Worm (Caenorhabditis elegans) whole organism, L4 larva: ENCODE results near the gene swan-1.

ENCODE experiments used
- F10B5.3 ChIP-seq: sonication (generic microtip); optimal IDR thresholded peaks from 2 replicates; lab custom pipeline; 2016; ENCODE audit warnings: mild to moderate bottlenecking, missing genetic modification characterization, missing compliant biosample characterization
- ama-1 ChIP-seq: fragments of 150-350 bp; optimal IDR thresholded peaks from 2 replicates; lab custom pipeline; 2014; ENCODE audit warnings: inconsistent platforms, mixed read lengths
- arid-1 ChIP-seq: fragments of 200-800 bp; sonication (Bioruptor generic); conservative IDR thresholded peaks from 2 replicates; pipeline ENCODE4 v1.3.6; 2022; ENCODE audit warnings: missing genetic modification reagents, missing genetic modification characterization, missing compliant biosample characterization
- cey-2 ChIP-seq: sonication (generic microtip); optimal IDR thresholded peaks from 3 replicates; lab custom pipeline; 2017; ENCODE audit warnings: missing genetic modification characterization, mild to moderate bottlenecking, missing compliant biosample characterization, antibody characterized with exemption, borderline replicate concordance; ENCODE audit not compliant: insufficient read depth
- daf-8 ChIP-seq: fragments of 200-800 bp; sonication (Bioruptor generic); IDR thresholded peaks from 2 replicates; pipeline ENCODE4 v1.3.6; 2022; ENCODE audit warnings: missing genetic modification characterization, missing compliant biosample characterization
- dmd-6 ChIP-seq: fragments of 200-800 bp; sonication (Bioruptor generic); IDR thresholded peaks from 2 replicates; pipeline ENCODE4 v1.3.6; 2022; ENCODE audit warnings: missing genetic modification reagents, missing genetic modification characterization, missing compliant biosample characterization
- dmd-8 ChIP-seq: fragments of 200-800 bp; sonication (Bioruptor generic); IDR thresholded peaks from 2 replicates; pipeline ENCODE4 v1.3.6; 2022; ENCODE audit warnings: missing genetic modification characterization, missing compliant biosample characterization
- dpl-1 ChIP-seq: fragments of 150-350 bp; optimal IDR thresholded peaks from 2 replicates; lab custom pipeline; 2014; ENCODE audit warnings: missing biosample characterization, missing genetic modification reagents, missing genetic modification characterization
- dve-1 ChIP-seq: sonication (generic microtip); optimal IDR thresholded peaks from 2 replicates; lab custom pipeline; 2017; ENCODE audit warnings: antibody characterized with exemption, mild to moderate bottlenecking, missing genetic modification characterization, missing compliant biosample characterization; ENCODE audit not compliant: insufficient read depth
- fkh-10 ChIP-seq: fragments of 150-350 bp; optimal IDR thresholded peaks from 2 replicates; lab custom pipeline; 2014; ENCODE audit warnings: missing biosample characterization, missing genetic modification reagents, missing genetic modification characterization
- hlh-11 ChIP-seq: fragments of 200-800 bp; sonication (Bioruptor generic); optimal IDR thresholded peaks from 2 replicates; lab custom pipeline; 2018; ENCODE audit warnings: mild to moderate bottlenecking, missing genetic modification characterization, missing compliant biosample characterization
- hlh-30 ChIP-seq: sonication (generic microtip); optimal IDR thresholded peaks from 2 replicates; lab custom pipeline; 2017; ENCODE audit warnings: antibody characterized with exemption, mild to moderate bottlenecking, missing genetic modification characterization, missing compliant biosample characterization; ENCODE audit not compliant: insufficient read depth
- hmg-1.1 ChIP-seq: fragments of 200-800 bp; sonication (Bioruptor generic); IDR thresholded peaks from 2 replicates; pipeline ENCODE4 v1.3.6; 2022; ENCODE audit warnings: missing genetic modification reagents, missing genetic modification characterization, missing compliant biosample characterization
- lim-7 ChIP-seq: fragments of 200-800 bp; sonication (Bioruptor generic); IDR thresholded peaks from 2 replicates; pipeline ENCODE4 v1.3.6; 2022; ENCODE audit warnings: missing genetic modification characterization, missing compliant biosample characterization
- lin-15B ChIP-seq: fragments of 150-350 bp; sonication (generic microtip); optimal IDR thresholded peaks from 3 replicates; lab custom pipeline; 2014; ENCODE audit warnings: missing biosample characterization, missing genetic modification characterization
- madf-5 ChIP-seq, 2 experiments: fragments of 200-800 bp; sonication (Bioruptor generic); IDR thresholded peaks; 2 replicates each; pipeline ENCODE4 v1.3.6; 2022; ENCODE audit warnings: missing compliant biosample characterization in 2 of 2, missing genetic modification characterization in 2 of 2
- mdt-29 ChIP-seq: fragments of 200-800 bp; sonication (Bioruptor generic); IDR thresholded peaks from 2 replicates; pipeline ENCODE4 v1.3.6; 2022; ENCODE audit warnings: missing genetic modification reagents, missing genetic modification characterization, missing compliant biosample characterization
- mep-1 ChIP-seq: fragments of 150-350 bp; sonication (generic microtip); optimal IDR thresholded peaks from 3 replicates; lab custom pipeline; 2014; ENCODE audit warnings: missing biosample characterization, missing genetic modification characterization
- mes-2 ChIP-seq: sonication (generic microtip); optimal IDR thresholded peaks from 2 replicates; lab custom pipeline; 2016; ENCODE audit warnings: missing genotype, mild to moderate bottlenecking, missing genetic modification characterization, missing compliant biosample characterization; ENCODE audit not compliant: poor library complexity, severe bottlenecking
- mxl-2 ChIP-seq: fragments of 200-800 bp; sonication (Bioruptor generic); conservative IDR thresholded peaks from 2 replicates; pipeline ENCODE4 v1.3.6; 2022; ENCODE audit warnings: missing genetic modification reagents, missing genetic modification characterization, missing compliant biosample characterization
- nhr-10 ChIP-seq: fragments of 150-350 bp; optimal IDR thresholded peaks from 2 replicates; lab custom pipeline; 2014; ENCODE audit warnings: missing biosample characterization, missing genetic modification characterization
- nhr-102 ChIP-seq: sonication (generic microtip); optimal IDR thresholded peaks from 2 replicates; lab custom pipeline; 2016; ENCODE audit warnings: mild to moderate bottlenecking, missing genetic modification characterization, moderate library complexity, missing compliant biosample characterization
- nhr-11 ChIP-seq: fragments of 150-350 bp; optimal IDR thresholded peaks from 2 replicates; lab custom pipeline; 2014; ENCODE audit warnings: missing biosample characterization, missing genetic modification characterization
- nhr-25 ChIP-seq: sonication (generic microtip); optimal IDR thresholded peaks from 2 replicates; lab custom pipeline; 2017; ENCODE audit warnings: missing genetic modification characterization, mild to moderate bottlenecking, missing compliant biosample characterization, antibody characterized with exemption, moderate library complexity, borderline replicate concordance; ENCODE audit not compliant: insufficient read depth
- nhr-28 ChIP-seq: fragments of 150-350 bp; optimal IDR thresholded peaks from 2 replicates; lab custom pipeline; 2014; ENCODE audit warnings: missing biosample characterization, missing genetic modification characterization
- nhr-6 ChIP-seq: fragments of 150-350 bp; optimal IDR thresholded peaks from 2 replicates; lab custom pipeline; 2014; ENCODE audit warnings: missing biosample characterization, missing genetic modification characterization
- nhr-76 ChIP-seq: fragments of 150-350 bp; optimal IDR thresholded peaks from 2 replicates; lab custom pipeline; 2014; ENCODE audit warnings: missing biosample characterization, missing genetic modification characterization
- pqm-1 ChIP-seq: sonication (generic microtip); optimal IDR thresholded peaks from 2 replicates; lab custom pipeline; 2017; ENCODE audit warnings: missing biosample characterization, missing genetic modification characterization
- rbr-2 ChIP-seq: sonication (generic microtip); optimal IDR thresholded peaks from 2 replicates; lab custom pipeline; 2016; ENCODE audit warnings: missing genotype, missing genetic modification characterization, missing compliant biosample characterization
- skn-1 ChIP-seq: fragments of 150-350 bp; optimal IDR thresholded peaks from 2 replicates; lab custom pipeline; 2014; ENCODE audit warnings: missing biosample characterization, missing genetic modification characterization
- snpc-4 ChIP-seq: fragments of 150-350 bp; optimal IDR thresholded peaks from 2 replicates; lab custom pipeline; 2014; ENCODE audit warnings: missing biosample characterization, missing genetic modification characterization
- unc-39 ChIP-seq: sonication (generic microtip); optimal IDR thresholded peaks from 2 replicates; lab custom pipeline; 2017; ENCODE audit warnings: missing biosample characterization, missing genetic modification characterization
- unc-62 ChIP-seq, 3 experiments: fragments of 150-350 bp in 1 of 3; sonication (generic microtip); optimal IDR thresholded peaks in 2 of 3; peaks in 1 of 3; 1 replicate in 1 of 3; 2 replicates in 2 of 3; lab custom pipeline; 2014 to 2017; ENCODE audit warnings: missing biosample characterization in 3 of 3, missing genetic modification characterization in 3 of 3, missing genetic modification reagents in 3 of 3, missing genotype in 1 of 3
- zag-1 ChIP-seq: fragments of 150-350 bp; optimal IDR thresholded peaks from 2 replicates; lab custom pipeline; 2014; ENCODE audit warnings: missing biosample characterization, missing genetic modification characterization
- zfp-3 ChIP-seq: fragments of 200-800 bp; sonication (Bioruptor generic); conservative IDR thresholded peaks from 2 replicates; pipeline ENCODE4 v1.3.6; 2022; ENCODE audit warnings: missing genetic modification reagents, missing genetic modification characterization, missing compliant biosample characterization
- zip-11 ChIP-seq: fragments of 200-800 bp; sonication (Bioruptor generic); IDR thresholded peaks from 2 replicates; pipeline ENCODE4 v1.3.6; 2022; ENCODE audit warnings: missing genetic modification characterization, missing compliant biosample characterization
- zip-2 ChIP-seq: fragments of 150-350 bp; optimal IDR thresholded peaks from 2 replicates; lab custom pipeline; 2014; ENCODE audit warnings: missing biosample characterization, missing genetic modification characterization
- ztf-7 ChIP-seq: fragments of 150-350 bp; optimal IDR thresholded peaks from 2 replicates; lab custom pipeline; 2014; ENCODE audit warnings: missing biosample characterization, missing genetic modification characterization

swan-1 gene

ce11 chrV:13775529-13775928 lies 31.5 kb downstream of the swan-1 start, which contains the start of gene F53C11.1 (continued):
- TF ChIP-seq nhr-10 (no peak), zip-11 (GFP tag; lab: Robert Waterston, UW) (no peak), pqm-1 (tag; lab: Kevin White, UChicago) (peak; percentile 7), unc-62 (GFP tag; optimal IDR thresholded peaks at IDR 0.05 in 1 of 2; lab: Kevin White, UChicago) (peak in 1 of 2 experiments; percentile 19), unc-62 (tag; optimal IDR thresholded peaks at IDR 0.05; lab: Kevin White, UChicago) (no peak), nhr-76 (tag; lab: Kevin White, UChicago) (no peak), F10B5.3 (tag; lab: Kevin White, UChicago) (no peak), nhr-102 (tag; lab: Kevin White, UChicago) (no peak), mxl-2 (GFP tag; lab: Robert Waterston, UW) (no peak), zag-1 (tag; lab: Kevin White, UChicago) (no peak), unc-39 (no peak), lin-15B (tag; lab: Kevin White, UChicago) (no peak), hlh-11 (no peak), arid-1 (no peak)
- TF ChIP-seq, all 104 proteins: peak for 5

DNA sequence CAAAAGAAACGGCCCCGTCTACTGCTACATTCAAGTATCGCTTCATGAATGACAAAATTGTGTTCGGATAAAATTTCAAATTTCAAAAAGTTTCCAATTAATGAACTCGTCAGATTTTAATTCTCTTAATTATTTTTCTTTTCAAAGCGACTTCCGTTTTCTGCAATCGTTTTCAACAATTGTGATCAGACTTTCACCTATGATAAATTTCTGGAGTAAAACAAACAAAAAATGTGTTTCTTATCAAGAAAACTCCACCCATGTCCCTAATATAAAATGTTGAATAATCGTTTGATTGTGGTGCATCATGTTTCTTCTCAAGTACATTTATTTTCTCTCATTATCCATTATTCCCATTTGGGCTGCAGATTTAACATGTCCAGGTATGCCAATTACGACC lies 35.8 kb downstream of the swan-1 start, which contains the start of gene F20G2.5:
TSS of gene F20G2.5 (plus strand) at position 301 of the 400 bp plus-strand sequence.
- TF ChIP-seq nhr-28 (peak; percentile 49), nhr-76 (tag; lab: Kevin White, UChicago) (no peak)
- TF ChIP-seq, all 104 proteins: peak for 1

DNA sequence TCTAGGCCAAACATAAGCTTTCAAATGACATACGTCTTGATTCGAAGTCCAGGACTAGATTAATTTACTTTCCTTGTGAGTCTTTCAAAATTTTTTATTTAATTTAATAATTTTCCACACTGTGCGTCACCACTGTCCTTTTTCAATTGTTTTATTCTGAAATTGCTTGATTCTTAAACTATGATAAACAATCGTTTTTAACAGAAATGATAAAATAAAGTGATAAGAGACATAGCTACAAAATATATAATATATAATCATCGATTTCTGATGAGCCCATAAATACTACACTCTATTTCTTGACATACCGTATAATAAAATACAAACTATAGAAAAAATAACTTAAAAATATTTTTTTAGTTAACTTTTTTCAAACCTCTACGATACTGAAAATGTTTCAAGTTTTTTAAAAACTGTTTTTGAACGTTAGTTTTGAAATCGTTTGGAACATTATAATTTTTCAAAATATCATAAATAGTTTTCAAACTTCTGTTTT lies 38.0 kb downstream of the swan-1 start, which contains the start of gene nas-24:
TSS of gene nas-24 (plus strand) at position 446 of the 496 bp plus-strand sequence.
- TF ChIP-seq unc-62 (GFP tag; optimal IDR thresholded peaks at IDR 0.05 in 1 of 2; lab: Kevin White, UChicago) = peak in 1 of 2 experiments; percentile 20
- no peak for TF ChIP-seq unc-62 (tag; optimal IDR thresholded peaks at IDR 0.05; lab: Kevin White, UChicago)
- TF ChIP-seq pqm-1 (tag; lab: Kevin White, UChicago) = peak; percentile 21
- no peak for TF ChIP-seq dmd-8 (GFP tag; lab: Robert Waterston, UW)
- TF ChIP-seq nhr-28 = peak; percentile 83

ce11 chrV:13768388-13768787 lies 38.6 kb downstream of the swan-1 start, which contains the start of gene F20G2.3:
Gene F20G2.3, minus strand, starts transcription at chrV:13768488.
- TF ChIP-seq zip-2 (no peak), mdt-29 (GFP tag; lab: Robert Waterston, UW) (no peak), ztf-7 (tag; lab: Kevin White, UChicago) (no peak), nhr-11 (no peak), madf-5 (GFP tag; IDR thresholded peaks at IDR 0.05; lab: Robert Waterston, UW) (no peak), lim-7 (no peak)

DNA sequence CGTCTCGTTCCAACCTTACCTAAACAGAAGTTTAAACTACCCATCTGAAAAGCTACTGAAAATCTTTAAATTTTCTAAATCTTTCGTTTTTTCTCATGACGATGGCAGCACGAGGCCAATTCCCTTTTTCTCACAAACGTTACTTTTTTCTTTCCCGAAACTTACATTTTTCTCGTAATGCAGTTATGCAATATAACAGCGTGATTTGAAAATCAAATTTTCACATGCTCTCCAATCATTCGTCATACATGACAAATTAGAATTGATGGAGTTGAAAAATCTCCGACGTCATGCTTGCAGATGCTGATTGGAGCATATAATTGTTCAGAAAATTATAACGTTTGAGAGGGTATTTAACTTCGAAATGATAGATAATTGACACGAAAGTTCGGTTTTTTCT lies 43.3 kb downstream of the swan-1 start:
- TF ChIP-seq nhr-11 = peak; percentile 56
- no peak for TF ChIP-seq daf-8 (GFP tag; lab: Robert Waterston, UW)

- TF ChIP-seq skn-1 (tag; lab: Kevin White, UChicago) (no peak), unc-39 (no peak), cey-2 (tag; lab: Kevin White, UChicago) (no peak), nhr-102 (tag; lab: Kevin White, UChicago) (no peak), snpc-4 (no peak), zfp-3 (GFP tag; lab: Robert Waterston, UW) (no peak), hmg-1.1 (GFP tag; lab: Robert Waterston, UW) (no peak)
- TF ChIP-seq, all 104 proteins: peak for 0
These were observed 44.5 kb downstream of the swan-1 start, which contains the start of gene F20G2.6 for ce11 chrV:13762426-13763127. Gene F20G2.6, plus strand, starts transcription at chrV:13763077.

DNA sequence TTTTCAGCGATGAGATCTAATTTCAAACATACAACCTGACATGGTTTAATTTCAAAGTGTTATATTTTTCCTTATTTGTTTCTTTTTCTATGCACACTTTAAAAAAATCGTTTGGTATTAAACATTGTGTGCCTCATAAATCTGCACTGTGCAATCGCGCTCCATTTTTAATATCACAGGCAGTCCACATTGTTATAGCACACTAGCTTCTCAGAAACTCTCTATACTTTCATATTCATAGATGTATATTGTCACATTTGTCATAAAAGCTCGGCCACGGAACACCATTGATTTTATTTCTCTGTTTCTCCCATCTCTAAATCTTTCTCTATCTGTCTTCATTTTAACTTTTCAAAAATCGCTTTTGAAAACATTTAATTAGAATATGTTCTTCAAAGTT lies 49.7 kb downstream of the swan-1 start:
- TF ChIP-seq dpl-1 = peak; percentile 7
- TF ChIP-seq rbr-2 (tag; lab: Kevin White, UChicago) = peak; percentile 46
- TF ChIP-seq nhr-25 (tag; lab: Kevin White, UChicago) = no peak
- no peak for TF ChIP-seq ama-1 (lab: Kevin White, UChicago)
- peak; percentile 62 for TF ChIP-seq nhr-6 (tag; lab: Kevin White, UChicago)
- TF ChIP-seq fkh-10 = peak; percentile 8
- peak; percentile 64 for TF ChIP-seq dve-1
- peak; percentile 35 for TF ChIP-seq hlh-30 (tag; lab: Kevin White, UChicago)
- 0 out of 2 replicates have a peak, but pooled peaks have one; percentile 27 for TF ChIP-seq hmg-1.1 (GFP tag; lab: Robert Waterston, UW)
- TF ChIP-seq mes-2 = peak; percentile 67
- TF ChIP-seq mep-1 (tag; lab: Kevin White, UChicago) = peak; percentile 18
- 0 out of 2 replicates have a peak, but pooled peaks have one; percentile 7 for TF ChIP-seq dmd-6 (GFP tag; lab: Robert Waterston, UW)
